Worm (Caenorhabditis elegans) whole organism, L1 larva: ENCODE data around the gene irld-2.

Experiments
- C04F5.9 ChIP-seq: sonication (generic microtip); optimal IDR thresholded peaks from 2 replicates; lab custom pipeline; 2016; ENCODE audit warnings: missing genetic modification characterization, missing compliant biosample characterization
- C16A3.4 ChIP-seq: fragments of 150-350 bp; optimal IDR thresholded peaks from 2 replicates; lab custom pipeline; 2014; ENCODE audit warnings: missing biosample characterization, missing genetic modification characterization
- alr-1 ChIP-seq: fragments of 200-800 bp; sonication (Bioruptor generic); optimal IDR thresholded peaks from 2 replicates; lab custom pipeline; 2018; ENCODE audit warnings: borderline replicate concordance, mild to moderate bottlenecking, missing genetic modification characterization, missing compliant biosample characterization
- blmp-1 ChIP-seq: fragments of 150-350 bp; optimal IDR thresholded peaks from 2 replicates; lab custom pipeline; 2014; ENCODE audit warnings: missing biosample characterization, missing genetic modification characterization
- ceh-8 ChIP-seq: fragments of 200-800 bp; sonication (Bioruptor generic); optimal IDR thresholded peaks from 2 replicates; lab custom pipeline; 2018; ENCODE audit warnings: mild to moderate bottlenecking, missing genetic modification characterization, moderate library complexity, missing compliant biosample characterization
- ceh-82 ChIP-seq, 3 experiments: fragments of 150-350 bp in 1 of 3; sonication (generic microtip) in 2 of 3; optimal IDR thresholded peaks; 2 replicates each; lab custom pipeline; 2014 to 2017; ENCODE audit warnings: missing biosample characterization in 3 of 3, missing genetic modification characterization in 3 of 3
- dsc-1 ChIP-seq: sonication (generic microtip); optimal IDR thresholded peaks from 2 replicates; lab custom pipeline; 2016; ENCODE audit warnings: mild to moderate bottlenecking, missing genetic modification characterization, missing compliant biosample characterization
- efl-1 ChIP-seq, 4 experiments: fragments of 150-350 bp; optimal IDR thresholded peaks in 3 of 4; peaks in 1 of 4; 1 replicate in 1 of 4; 2 replicates in 3 of 4; lab custom pipeline; 2014; ENCODE audit warnings: missing biosample characterization in 2 of 4, missing genetic modification characterization in 2 of 4, missing genetic modification reagents in 2 of 4
- efl-3 ChIP-seq: fragments of 200-800 bp; sonication (Bioruptor generic); optimal IDR thresholded peaks from 2 replicates; lab custom pipeline; 2018; ENCODE audit warnings: mild to moderate bottlenecking, missing genetic modification characterization, missing compliant biosample characterization
- egl-13 ChIP-seq: sonication (generic microtip); optimal IDR thresholded peaks from 2 replicates; lab custom pipeline; 2016; ENCODE audit warnings: missing genotype, missing genetic modification reagents, missing genetic modification characterization, missing compliant biosample characterization
- egl-27 ChIP-seq, 2 experiments: fragments of 150-350 bp in 1 of 2; sonication (generic microtip); optimal IDR thresholded peaks; 3 replicates each; lab custom pipeline; 2017 to 2018; ENCODE audit warnings: missing biosample characterization in 2 of 2, missing genetic modification characterization in 2 of 2, missing genetic modification reagents in 2 of 2
- elt-2 ChIP-seq: sonication (generic microtip); optimal IDR thresholded peaks from 2 replicates; lab custom pipeline; 2016; ENCODE audit warnings: missing genetic modification characterization, mild to moderate bottlenecking, inconsistent platforms, missing compliant biosample characterization, missing genetic modification reagents
- fkh-10 ChIP-seq: sonication (generic microtip); optimal IDR thresholded peaks from 2 replicates; lab custom pipeline; 2017; ENCODE audit warnings: missing biosample characterization, missing genetic modification reagents, missing genetic modification characterization
- fkh-8 ChIP-seq: sonication (generic microtip); optimal IDR thresholded peaks from 2 replicates; lab custom pipeline; 2016; ENCODE audit warnings: mild to moderate bottlenecking, missing genetic modification characterization, missing compliant biosample characterization
- grh-1 ChIP-seq: fragments of 200-800 bp; sonication (Bioruptor generic); IDR thresholded peaks from 2 replicates; pipeline ENCODE4 v1.3.6; 2022; ENCODE audit warnings: missing genetic modification reagents, missing genetic modification characterization, missing compliant biosample characterization
- irx-1 ChIP-seq: sonication (generic microtip); optimal IDR thresholded peaks from 2 replicates; lab custom pipeline; 2016; ENCODE audit warnings: missing genetic modification characterization, missing compliant biosample characterization
- lin-14 ChIP-seq: fragments of 200-800 bp; sonication (Bioruptor generic); optimal IDR thresholded peaks from 2 replicates; lab custom pipeline; 2018; ENCODE audit warnings: mild to moderate bottlenecking, missing genetic modification characterization, moderate library complexity, missing compliant biosample characterization
- lin-35 ChIP-seq, 2 experiments: fragments of 150-350 bp; optimal IDR thresholded peaks; 2 replicates each; lab custom pipeline; 2014; ENCODE audit warnings: missing biosample characterization in 2 of 2, missing genetic modification characterization in 2 of 2, missing genetic modification reagents in 2 of 2
- lir-3 ChIP-seq: sonication (generic microtip); optimal IDR thresholded peaks from 2 replicates; lab custom pipeline; 2016; ENCODE audit warnings: mild to moderate bottlenecking, missing genetic modification characterization, moderate library complexity, missing compliant biosample characterization; ENCODE audit not compliant: poor library complexity
- lsy-2 ChIP-seq, 2 experiments: fragments of 150-350 bp; optimal IDR thresholded peaks; 2 replicates each; lab custom pipeline; 2014; ENCODE audit warnings: missing biosample characterization in 2 of 2, missing genetic modification characterization in 2 of 2
- mdl-1 ChIP-seq, 2 experiments: fragments of 150-350 bp; optimal IDR thresholded peaks; 2 replicates each; lab custom pipeline; 2014 to 2017; ENCODE audit warnings: missing biosample characterization in 2 of 2, missing genetic modification characterization in 2 of 2, inconsistent platforms in 1 of 2
- mep-1 ChIP-seq: fragments of 150-350 bp; optimal IDR thresholded peaks from 2 replicates; lab custom pipeline; 2014; ENCODE audit warnings: missing biosample characterization, missing genetic modification characterization
- nhr-19 ChIP-seq: fragments of 200-800 bp; sonication (Bioruptor generic); conservative IDR thresholded peaks from 2 replicates; pipeline ENCODE4 v1.3.6; 2022; ENCODE audit warnings: missing genetic modification characterization, missing compliant biosample characterization
- nhr-20 ChIP-seq: sonication (generic microtip); optimal IDR thresholded peaks from 2 replicates; lab custom pipeline; 2016; ENCODE audit warnings: mild to moderate bottlenecking, missing genetic modification characterization, missing compliant biosample characterization
- nhr-47 ChIP-seq: sonication (generic microtip); optimal IDR thresholded peaks from 2 replicates; lab custom pipeline; 2016; ENCODE audit warnings: mild to moderate bottlenecking, missing genetic modification characterization, moderate library complexity, missing compliant biosample characterization
- nhr-71 ChIP-seq: sonication (generic microtip); optimal IDR thresholded peaks from 2 replicates; lab custom pipeline; 2016; ENCODE audit warnings: mild to moderate bottlenecking, missing genetic modification characterization, moderate library complexity, missing compliant biosample characterization
- nhr-76 ChIP-seq: sonication (generic microtip); optimal IDR thresholded peaks from 2 replicates; lab custom pipeline; 2017; ENCODE audit warnings: missing biosample characterization, missing genetic modification characterization
- nhr-84 ChIP-seq: sonication (generic microtip); optimal IDR thresholded peaks from 2 replicates; lab custom pipeline; 2017; ENCODE audit warnings: missing biosample characterization, missing genetic modification characterization
- nhr-85 ChIP-seq: sonication (generic microtip); peaks from one replicate; lab custom pipeline; 2016; ENCODE audit warnings: missing genetic modification characterization, inconsistent platforms, missing compliant biosample characterization
- nhr-90 ChIP-seq: sonication (generic microtip); optimal IDR thresholded peaks from 2 replicates; lab custom pipeline; 2016; ENCODE audit warnings: mild to moderate bottlenecking, missing genetic modification characterization, missing compliant biosample characterization; ENCODE audit not compliant: poor library complexity
- rnt-1 ChIP-seq: sonication (generic microtip); optimal IDR thresholded peaks from 2 replicates; lab custom pipeline; 2016; ENCODE audit warnings: mild to moderate bottlenecking, missing genetic modification characterization, moderate library complexity, missing compliant biosample characterization
- skn-1 ChIP-seq: fragments of 150-350 bp; optimal IDR thresholded peaks from 2 replicates; lab custom pipeline; 2014; ENCODE audit warnings: missing biosample characterization, missing genetic modification characterization
- snu-23 ChIP-seq: sonication (generic microtip); optimal IDR thresholded peaks from 2 replicates; lab custom pipeline; 2016; ENCODE audit warnings: missing genetic modification characterization, missing compliant biosample characterization
- sox-4 ChIP-seq: sonication (generic microtip); optimal IDR thresholded peaks from 2 replicates; lab custom pipeline; 2016; ENCODE audit warnings: missing genetic modification characterization, missing compliant biosample characterization
- sptf-1 ChIP-seq: fragments of 150-350 bp; optimal IDR thresholded peaks from 2 replicates; lab custom pipeline; 2014; ENCODE audit warnings: missing biosample characterization, missing genetic modification characterization
- sup-37 ChIP-seq: fragments of 200-800 bp; sonication (Bioruptor generic); optimal IDR thresholded peaks from 2 replicates; lab custom pipeline; 2018; ENCODE audit warnings: mild to moderate bottlenecking, missing genetic modification characterization, missing compliant biosample characterization
- swsn-7 ChIP-seq: sonication (generic microtip); optimal IDR thresholded peaks from 2 replicates; lab custom pipeline; 2016; ENCODE audit warnings: missing genetic modification characterization, missing compliant biosample characterization
- tbx-2 ChIP-seq: sonication (generic microtip); optimal IDR thresholded peaks from 2 replicates; lab custom pipeline; 2016; ENCODE audit warnings: missing genetic modification characterization, missing compliant biosample characterization
- tlp-1 ChIP-seq: fragments of 150-350 bp; optimal IDR thresholded peaks from 2 replicates; lab custom pipeline; 2014; ENCODE audit warnings: missing biosample characterization, missing genetic modification characterization
- unc-62 ChIP-seq: fragments of 150-350 bp; optimal IDR thresholded peaks from 2 replicates; lab custom pipeline; 2014; ENCODE audit warnings: missing biosample characterization, missing genetic modification reagents, missing genetic modification characterization
- xbp-1 ChIP-seq: sonication (generic microtip); optimal IDR thresholded peaks from 2 replicates; lab custom pipeline; 2016; ENCODE audit warnings: missing genetic modification characterization, missing compliant biosample characterization

Gene irld-2

DNA sequence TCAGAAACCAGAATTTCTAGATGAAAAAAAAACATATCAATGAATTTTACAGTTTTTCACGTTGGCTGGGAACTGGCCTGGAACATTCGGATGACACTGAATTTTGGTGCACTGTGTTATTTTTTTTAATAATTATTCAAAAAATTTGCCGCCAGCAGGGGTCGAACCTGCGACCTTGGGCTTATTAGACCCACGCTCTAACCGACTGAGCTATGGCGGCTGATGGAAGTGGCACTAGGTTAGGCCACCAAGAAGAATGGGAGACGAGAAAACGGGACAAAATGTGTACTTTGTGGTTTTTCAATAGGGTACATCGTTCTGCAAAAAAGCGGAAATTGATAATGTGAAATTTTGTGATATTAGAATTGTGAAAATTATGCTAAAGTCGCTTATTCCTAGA, 20.1 kb upstream of the irld-2 start:
- TF ChIP-seq swsn-7 (peak; percentile 21), egl-13 (tag; lab: Kevin White, UChicago) (no peak), lsy-2 (tag; optimal IDR thresholded peaks at IDR 0.05; lab: Kevin White, UChicago) (peak in 1 of 2 experiments; percentile 23), tlp-1 (tag; lab: Kevin White, UChicago) (no peak), C04F5.9 (tag; lab: Kevin White, UChicago) (no peak), lir-3 (tag; lab: Kevin White, UChicago) (peak; percentile 10), grh-1 (GFP tag; lab: Robert Waterston, UW) (no peak), blmp-1 (tag; lab: Kevin White, UChicago) (no peak), elt-2 (tag; lab: Kevin White, UChicago) (peak; percentile 2), nhr-19 (GFP tag; lab: Robert Waterston, UW) (peak; percentile 51), xbp-1 (tag; lab: Kevin White, UChicago) (peak; percentile 20), sup-37 (no peak), nhr-47 (tag; lab: Kevin White, UChicago) (peak; percentile 45), nhr-85 (tag; lab: Kevin White, UChicago) (no peak), egl-27 (tag; optimal IDR thresholded peaks at IDR 0.05; lab: Kevin White, UChicago) (no peak), dsc-1 (tag; lab: Kevin White, UChicago) (peak; percentile 54), nhr-76 (tag; lab: Kevin White, UChicago) (no peak), skn-1 (peak; percentile 6), nhr-71 (peak; percentile 50), lin-35 (GFP tag; optimal IDR thresholded peaks at IDR 0.05; lab: Kevin White, UChicago) (peak in 1 of 2 experiments; percentile 43), nhr-20 (tag; lab: Kevin White, UChicago) (peak; percentile 56), fkh-8 (tag; lab: Kevin White, UChicago) (no peak), unc-62 (GFP tag; lab: Kevin White, UChicago) (no peak), efl-3 (GFP tag; lab: Kevin White, UChicago) (no peak), nhr-90 (peak; percentile 44), rnt-1 (tag; lab: Kevin White, UChicago) (peak; percentile 35), mep-1 (tag; lab: Kevin White, UChicago) (peak; percentile 33), mdl-1 (tag; optimal IDR thresholded peaks at IDR 0.05; lab: Kevin White, UChicago) (peak in 1 of 2 experiments; percentile 14), snu-23 (GFP tag; lab: Kevin White, UChicago) (peak; percentile 53), ceh-82 (tag; optimal IDR thresholded peaks at IDR 0.05; lab: Kevin White, UChicago) (peak in 1 of 3 experiments; percentile 27), tbx-2 (tag; lab: Kevin White, UChicago) (peak; percentile 10), sox-4 (tag; lab: Kevin White, UChicago) (no peak), irx-1 (tag; lab: Kevin White, UChicago) (peak; percentile 13), lin-14 (peak; percentile 29), C16A3.4 (peak; percentile 5), ceh-8 (no peak), nhr-84 (tag; lab: Kevin White, UChicago) (no peak), fkh-10 (GFP tag; lab: Kevin White, UChicago) (no peak), alr-1 (tag; lab: Kevin White, UChicago) (no peak)

- TF ChIP-seq elt-2 (tag; lab: Kevin White, UChicago): peak; percentile 40
- TF ChIP-seq efl-1 (optimal IDR thresholded peaks at IDR 0.05; lab: Kevin White, UChicago): no peak
- TF ChIP-seq efl-1 (GFP tag; optimal IDR thresholded peaks at IDR 0.05 in 1 of 2; lab: Kevin White, UChicago): peak in 1 of 2 experiments; percentile 8
- no peak for TF ChIP-seq sptf-1 (tag; lab: Kevin White, UChicago)
Measured at ce11 chrX:13412307-13412706, 17.4 kb upstream of the irld-2 start.
